Fruit fly (Drosophila melanogaster): Measurements from ENCODE around the gene Vps16B.

DNA sequence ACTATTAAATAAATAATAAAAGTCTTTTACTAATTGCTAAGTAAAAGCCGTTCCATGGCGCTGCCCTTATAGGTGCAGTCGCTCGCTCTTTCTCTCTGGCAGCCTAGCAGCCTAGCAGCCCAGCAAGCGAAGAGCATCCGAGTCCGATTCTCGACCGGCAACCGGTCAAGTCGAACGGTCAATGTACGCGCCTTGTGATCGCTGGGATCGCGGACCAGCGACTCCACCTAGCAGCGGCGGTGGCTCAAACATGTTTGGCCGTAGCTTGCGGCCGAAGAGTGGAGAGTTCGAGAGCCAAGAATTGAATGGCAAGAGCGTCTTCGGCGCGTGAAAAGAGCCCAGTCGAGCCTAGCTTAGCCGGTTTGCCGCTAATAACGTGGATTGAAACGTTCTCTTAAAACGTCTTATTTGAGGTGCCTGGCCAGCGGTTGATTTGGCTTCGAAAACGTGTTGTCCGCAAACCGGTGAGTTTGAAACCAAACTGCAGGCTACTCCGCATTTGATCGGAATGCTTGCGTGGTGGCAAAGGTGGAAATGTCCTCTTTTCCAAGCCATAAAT is 13.1 kb upstream of the Vps16B start:
- TF ChIP-seq Dfd (GFP tag; optimal IDR thresholded peaks at IDR 0.05): no peak
- no peak for TF ChIP-seq rgr (GFP tag; optimal IDR thresholded peaks at IDR 0.05)
- TF ChIP-seq usp (GFP tag; optimal IDR thresholded peaks at IDR 0.05): no peak
- TF ChIP-seq Hr83 (GFP tag; optimal IDR thresholded peaks at IDR 0.05; ENCODE audit: poor library complexity, severe bottlenecking): no peak
- TF ChIP-seq psq (GFP tag; optimal IDR thresholded peaks at IDR 0.05): no peak
- no peak for TF ChIP-seq h (GFP tag; optimal IDR thresholded peaks at IDR 0.05)
- no peak for TF ChIP-seq Mio (GFP tag; optimal IDR thresholded peaks at IDR 0.05)
- no peak for TF ChIP-seq CG32264 (GFP tag; optimal IDR thresholded peaks at IDR 0.05)
- no peak for TF ChIP-seq pan (optimal IDR thresholded peaks at IDR 0.05)
